Fruit fly (Drosophila melanogaster) whole organism, prepupa: ENCODE results near the gene CG18063.

ENCODE experiments used
- CG10631 ChIP-seq: fragments of 200-800 bp; sonication (Bioruptor generic); optimal IDR thresholded peaks from 2 replicates; lab custom pipeline; 2016; ENCODE audit warnings: missing biosample characterization, missing genetic modification characterization
- CG10669 ChIP-seq: fragments of 200-800 bp; sonication (Bioruptor generic); optimal IDR thresholded peaks from 3 replicates; lab custom pipeline; 2018; ENCODE audit warnings: missing biosample characterization, mild to moderate bottlenecking, missing genetic modification characterization, moderate library complexity
- CG11294 ChIP-seq: fragments of 200-800 bp; sonication (Bioruptor generic); IDR thresholded peaks from 2 replicates; pipeline ENCODE4 v1.3.6; 2022; ENCODE audit warnings: missing biosample characterization, missing genetic modification characterization
- CG4318 ChIP-seq: fragments of 200-800 bp; sonication (Bioruptor generic); optimal IDR thresholded peaks from 3 replicates; lab custom pipeline; 2017; ENCODE audit warnings: missing biosample characterization, mild to moderate bottlenecking, missing genetic modification characterization
- CG6854 ChIP-seq: fragments of 200-800 bp; sonication (Bioruptor generic); optimal IDR thresholded peaks from 2 replicates; lab custom pipeline; 2017; ENCODE audit warnings: missing biosample characterization, mild to moderate bottlenecking, missing genetic modification characterization
- Hr39 ChIP-seq: fragments of 200-800 bp; sonication (Bioruptor generic); optimal IDR thresholded peaks from 2 replicates; lab custom pipeline; 2016; ENCODE audit warnings: missing biosample characterization, missing genetic modification characterization
- Lpt ChIP-seq: fragments of 200-800 bp; sonication (Bioruptor generic); optimal IDR thresholded peaks from 3 replicates; lab custom pipeline; 2016; ENCODE audit warnings: missing biosample characterization, missing genetic modification characterization
- Sox15 ChIP-seq: fragments of 200-800 bp; sonication (Bioruptor generic); optimal IDR thresholded peaks from 3 replicates; lab custom pipeline; 2016; ENCODE audit warnings: missing biosample characterization, missing genetic modification characterization
- achi ChIP-seq: fragments of 200-800 bp; sonication (Bioruptor generic); optimal IDR thresholded peaks from 3 replicates; lab custom pipeline; 2016; ENCODE audit warnings: missing biosample characterization, missing genetic modification characterization
- dsx ChIP-seq: fragments of 200-800 bp; optimal IDR thresholded peaks from 3 replicates; lab custom pipeline; 2019; ENCODE audit warnings: missing biosample characterization, mild to moderate bottlenecking, missing genetic modification characterization, moderate library complexity; ENCODE audit not compliant: poor library complexity, severe bottlenecking
- fkh ChIP-seq: fragments of 200-800 bp; sonication (Bioruptor generic); optimal IDR thresholded peaks from 3 replicates; lab custom pipeline; 2017; ENCODE audit warnings: missing biosample characterization, mild to moderate bottlenecking, missing genetic modification characterization, moderate library complexity
- net ChIP-seq: fragments of 200-800 bp; sonication (Bioruptor generic); optimal IDR thresholded peaks from 3 replicates; lab custom pipeline; 2016; ENCODE audit warnings: missing biosample characterization, missing genetic modification characterization
- pdm3 ChIP-seq: fragments of 200-800 bp; sonication (Bioruptor generic); optimal IDR thresholded peaks from 3 replicates; lab custom pipeline; 2016; ENCODE audit warnings: missing biosample characterization, missing genetic modification characterization
- vri ChIP-seq: fragments of 200-800 bp; sonication (Bioruptor generic); optimal IDR thresholded peaks from 3 replicates; lab custom pipeline; 2016; ENCODE audit warnings: missing biosample characterization, mild to moderate bottlenecking, missing genetic modification characterization

- TF ChIP-seq CG10631 (no peak), pdm3 (GFP tag; lab: Kevin White, UChicago) (no peak), CG11294 (GFP tag; lab: Robert Waterston, UW) (no peak), dsx (GFP tag; lab: Kevin White, UChicago) (no peak), fkh (GFP tag; lab: Kevin White, UChicago) (no peak), CG10669 (GFP tag; lab: Kevin White, UChicago) (no peak), net (no peak), Hr39 (GFP tag; lab: Kevin White, UChicago) (no peak), CG4318 (no peak), CG6854 (GFP tag; lab: Kevin White, UChicago) (no peak), achi (no peak), Sox15 (GFP tag; lab: Kevin White, UChicago) (no peak), Lpt (GFP tag; lab: Kevin White, UChicago) (no peak), vri (GFP tag; lab: Kevin White, UChicago) (no peak)
Measured at dm6 chr2L:16003541-16003940, 45.9 kb downstream of the CG18063 start, which contains the start of gene CG34167.
